Worm (Caenorhabditis elegans) whole organism, L2 larva: Measurements from ENCODE around the gene msp-63.
A peak's percentile ranks its signal among the peaks of the same experiment; 100 is the strongest.
"Not testable (repeated sequence)": the region's sequence is repeated elsewhere in the genome, so short reads cannot be mapped to it uniquely, and the experiment has no call there.

Experiments
- C34F6.9 ChIP-seq: fragments of 150-350 bp; optimal IDR thresholded peaks from 2 replicates; lab custom pipeline; 2014; ENCODE audit warnings: missing biosample characterization, missing genetic modification characterization
- F13H6.1 ChIP-seq: sonication (generic microtip); optimal IDR thresholded peaks from 2 replicates; lab custom pipeline; 2016; ENCODE audit warnings: missing genetic modification characterization, missing compliant biosample characterization
- R02D3.7 ChIP-seq: fragments of 150-350 bp; optimal IDR thresholded peaks from 2 replicates; lab custom pipeline; 2014; ENCODE audit warnings: missing biosample characterization, missing genetic modification characterization
- Y55F3AM.14 ChIP-seq: fragments of 200-800 bp; sonication (Bioruptor generic); optimal IDR thresholded peaks from 2 replicates; lab custom pipeline; 2018; ENCODE audit warnings: mild to moderate bottlenecking, missing genetic modification characterization, missing compliant biosample characterization
- ZK546.5 ChIP-seq: sonication (generic microtip); optimal IDR thresholded peaks from 2 replicates; lab custom pipeline; 2017; ENCODE audit warnings: missing biosample characterization, missing genetic modification characterization
- blmp-1 ChIP-seq: sonication (generic microtip); optimal IDR thresholded peaks from 2 replicates; lab custom pipeline; 2017; ENCODE audit warnings: missing genetic modification characterization, mild to moderate bottlenecking, missing compliant biosample characterization, antibody characterized with exemption, moderate library complexity; ENCODE audit not compliant: insufficient read depth
- ceh-16 ChIP-seq: fragments of 150-350 bp; optimal IDR thresholded peaks from 2 replicates; lab custom pipeline; 2014; ENCODE audit warnings: missing biosample characterization, missing genetic modification characterization
- ceh-82 ChIP-seq: fragments of 150-350 bp; optimal IDR thresholded peaks from 2 replicates; lab custom pipeline; 2014; ENCODE audit warnings: missing biosample characterization, missing genetic modification characterization
- crh-2 ChIP-seq: sonication (generic microtip); optimal IDR thresholded peaks from 2 replicates; lab custom pipeline; 2017; ENCODE audit warnings: missing biosample characterization, missing genetic modification characterization
- dmd-4 ChIP-seq: sonication (generic microtip); optimal IDR thresholded peaks from 2 replicates; lab custom pipeline; 2017; ENCODE audit warnings: missing biosample characterization, missing genetic modification characterization
- egl-27 ChIP-seq: sonication (generic microtip); optimal IDR thresholded peaks from 3 replicates; lab custom pipeline; 2017; ENCODE audit warnings: missing biosample characterization, missing genetic modification reagents, missing genetic modification characterization
- elt-1 ChIP-seq: fragments of 150-350 bp; optimal IDR thresholded peaks from 2 replicates; lab custom pipeline; 2014; ENCODE audit warnings: missing biosample characterization, missing genetic modification characterization
- fos-1 ChIP-seq: fragments of 150-350 bp; optimal IDR thresholded peaks from 2 replicates; lab custom pipeline; 2014; ENCODE audit warnings: missing biosample characterization, missing genetic modification characterization
- gmeb-1 ChIP-seq: fragments of 150-350 bp; optimal IDR thresholded peaks from 2 replicates; lab custom pipeline; 2014; ENCODE audit warnings: missing biosample characterization, missing genetic modification characterization
- lin-39 ChIP-seq: fragments of 150-350 bp; optimal IDR thresholded peaks from 2 replicates; lab custom pipeline; 2014; ENCODE audit warnings: missing biosample characterization, missing genetic modification reagents, missing genetic modification characterization
- mdl-1 ChIP-seq, 2 experiments: fragments of 150-350 bp in 1 of 2; sonication (generic microtip) in 1 of 2; optimal IDR thresholded peaks; 2 replicates each; lab custom pipeline; 2017; ENCODE audit warnings: missing biosample characterization in 2 of 2, missing genetic modification characterization in 2 of 2
- nhr-10 ChIP-seq: sonication (generic microtip); optimal IDR thresholded peaks from 2 replicates; lab custom pipeline; 2017; ENCODE audit warnings: missing biosample characterization, missing genetic modification characterization
- nhr-21 ChIP-seq: fragments of 150-350 bp; optimal IDR thresholded peaks from 2 replicates; lab custom pipeline; 2014; ENCODE audit warnings: missing biosample characterization, missing genetic modification characterization
- nhr-23 ChIP-seq: fragments of 150-350 bp; optimal IDR thresholded peaks from 2 replicates; lab custom pipeline; 2014; ENCODE audit warnings: missing biosample characterization, missing genetic modification reagents, missing genetic modification characterization
- nhr-25 ChIP-seq: fragments of 150-350 bp; sonication (generic microtip); optimal IDR thresholded peaks from 3 replicates; lab custom pipeline; 2014; ENCODE audit warnings: missing biosample characterization, missing genetic modification characterization
- nhr-77 ChIP-seq: fragments of 150-350 bp; optimal IDR thresholded peaks from 2 replicates; lab custom pipeline; 2014; ENCODE audit warnings: missing biosample characterization, missing genetic modification characterization
- peb-1 ChIP-seq: fragments of 150-350 bp; optimal IDR thresholded peaks from 2 replicates; lab custom pipeline; 2014; ENCODE audit warnings: missing biosample characterization, missing genetic modification characterization
- sem-4 ChIP-seq: fragments of 150-350 bp; optimal IDR thresholded peaks from 2 replicates; lab custom pipeline; 2014; ENCODE audit warnings: missing biosample characterization, missing genetic modification reagents, missing genetic modification characterization
- sma-9 ChIP-seq, 2 experiments: fragments of 150-350 bp in 1 of 2; sonication (generic microtip) in 1 of 2; optimal IDR thresholded peaks; 2 replicates each; lab custom pipeline; 2014 to 2016; ENCODE audit warnings: missing genetic modification characterization in 2 of 2, mild to moderate bottlenecking in 1 of 2, missing biosample characterization in 1 of 2, missing compliant biosample characterization in 1 of 2, missing genetic modification reagents in 1 of 2, moderate library complexity in 1 of 2
- unc-39 ChIP-seq: fragments of 150-350 bp; optimal IDR thresholded peaks from 2 replicates; lab custom pipeline; 2014; ENCODE audit warnings: missing biosample characterization, missing genetic modification characterization
- unc-62 ChIP-seq: fragments of 150-350 bp; optimal IDR thresholded peaks from 2 replicates; lab custom pipeline; 2014; ENCODE audit warnings: missing biosample characterization, missing genetic modification reagents, missing genetic modification characterization
- ztf-1 ChIP-seq: fragments of 200-800 bp; sonication (Bioruptor generic); conservative IDR thresholded peaks from 2 replicates; pipeline ENCODE4 v1.3.6; 2022; ENCODE audit warnings: missing genetic modification characterization, missing compliant biosample characterization
- ztf-4 ChIP-seq: fragments of 150-350 bp; optimal IDR thresholded peaks from 2 replicates; lab custom pipeline; 2014; ENCODE audit warnings: missing biosample characterization, missing genetic modification characterization

msp-63 gene

ce11 chrII:5768274-5768820 lies 28.9 kb downstream of the msp-63 start:
- TF ChIP-seq elt-1 (tag; lab: Kevin White, UChicago): peak; percentile 8
- peak; percentile 19 for TF ChIP-seq ceh-16
- TF ChIP-seq unc-39 (tag; lab: Kevin White, UChicago): no peak
- TF ChIP-seq blmp-1 (tag; lab: Kevin White, UChicago): no peak
- peak; percentile 0 for TF ChIP-seq nhr-25 (tag; lab: Kevin White, UChicago)
- TF ChIP-seq sma-9 (GFP tag; optimal IDR thresholded peaks at IDR 0.05; lab: Kevin White, UChicago): peak; percentile 43
- TF ChIP-seq sma-9 (tag; optimal IDR thresholded peaks at IDR 0.05; lab: Kevin White, UChicago): no peak

- no peak for TF ChIP-seq egl-27
- TF ChIP-seq Y55F3AM.14 (GFP tag; lab: Kevin White, UChicago): no peak
- no peak for TF ChIP-seq F13H6.1 (tag; lab: Kevin White, UChicago)
- TF ChIP-seq lin-39: no peak
- TF ChIP-seq sem-4 (tag; lab: Kevin White, UChicago): no peak
- TF ChIP-seq nhr-10 (tag; lab: Kevin White, UChicago): no peak
- no peak for TF ChIP-seq ztf-1 (GFP tag; lab: Robert Waterston, UW)
- TF ChIP-seq nhr-23 (tag; lab: Kevin White, UChicago): no peak
- no peak for TF ChIP-seq ztf-4 (tag; lab: Kevin White, UChicago)
- TF ChIP-seq unc-62 (GFP tag; lab: Kevin White, UChicago): no peak
- TF ChIP-seq peb-1: no peak
- TF ChIP-seq ZK546.5 (tag; lab: Kevin White, UChicago): no peak
- TF ChIP-seq, all 48 proteins: peak for 0
Observed at ce11 chrII:5765318-5765717, 31.9 kb downstream of the msp-63 start, which contains the start of gene ifb-1. Gene ifb-1, plus strand, starts transcription at chrII:5765618.

ce11 chrII:5757656-5758055 lies 39.6 kb downstream of the msp-63 start, which contains the start of the genes F10C1.3 and F10C1.23:
Gene F10C1.3, minus strand, starts transcription at chrII:5757756.
Gene F10C1.23, plus strand, starts transcription at chrII:5758040.
- TF ChIP-seq elt-1, ceh-82, fos-1 (tag; lab: Kevin White, UChicago): not testable (repeated sequence)
- TF ChIP-seq, all 48 proteins: peak for 0; not testable (repeated sequence) for 48

ce11 chrII:5754168-5754567 lies 43.1 kb downstream of the msp-63 start, which contains the start of gene F10C1.8:
Gene F10C1.8, plus strand, starts transcription at chrII:5754468.
- TF ChIP-seq gmeb-1 (tag; lab: Kevin White, UChicago) (no peak), nhr-25 (tag; lab: Kevin White, UChicago) (no peak), ceh-16 (no peak)

ce11 chrII:5751353-5751752 lies 45.9 kb downstream of the msp-63 start:
- TF ChIP-seq fos-1 (tag; lab: Kevin White, UChicago) (peak; percentile 76), C34F6.9 (tag; lab: Kevin White, UChicago) (no peak), nhr-21 (tag; lab: Kevin White, UChicago) (no peak), crh-2 (tag; lab: Kevin White, UChicago) (peak; percentile 10), ceh-16 (no peak), sma-9 (GFP tag; optimal IDR thresholded peaks at IDR 0.05; lab: Kevin White, UChicago) (peak; percentile 16), sma-9 (tag; optimal IDR thresholded peaks at IDR 0.05; lab: Kevin White, UChicago) (no peak), dmd-4 (tag; lab: Kevin White, UChicago) (no peak), mdl-1 (tag; optimal IDR thresholded peaks at IDR 0.05; lab: Kevin White, UChicago) (no peak)

ce11 chrII:5749733-5750238 lies 47.5 kb downstream of the msp-63 start, which contains the start of gene ifb-2:
Gene ifb-2, plus strand, starts transcription at chrII:5750188.
- no peak for TF ChIP-seq R02D3.7 (tag; lab: Kevin White, UChicago)
- TF ChIP-seq crh-2 (tag; lab: Kevin White, UChicago): peak; percentile 36
- peak; percentile 81 for TF ChIP-seq fos-1 (tag; lab: Kevin White, UChicago)
- no peak for TF ChIP-seq peb-1
- TF ChIP-seq nhr-77 (tag; lab: Kevin White, UChicago): no peak
- TF ChIP-seq mdl-1 (tag; optimal IDR thresholded peaks at IDR 0.05; lab: Kevin White, UChicago): no peak
